Worm (Caenorhabditis elegans): ENCODE measurements around the gene act-5.

DNA sequence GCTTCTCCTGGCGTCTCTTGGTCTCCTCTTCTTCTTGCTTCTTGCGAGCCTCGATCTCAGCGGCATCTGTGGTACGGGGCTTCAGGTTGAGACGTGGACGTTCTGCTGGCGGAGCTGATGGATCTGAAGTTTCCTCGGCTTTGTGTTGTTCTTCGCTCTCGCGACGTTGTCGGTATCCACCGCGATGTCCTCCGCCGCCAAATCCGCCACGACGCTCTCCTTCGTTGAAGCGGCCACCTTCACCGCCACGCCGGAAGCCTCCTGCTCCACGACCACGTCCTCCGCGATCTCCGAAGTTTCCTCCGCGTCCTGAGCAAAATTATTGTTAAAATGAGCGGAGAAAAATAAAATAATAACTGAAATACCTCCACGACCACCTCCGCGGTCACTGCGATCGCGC is 36.9 kb upstream of the act-5 start:
- TF ChIP-seq ztf-11 (tag; optimal IDR thresholded peaks at IDR 0.05) (no peak), lin-39 (tag; optimal IDR thresholded peaks at IDR 0.05) (no peak), ztf-7 (tag; optimal IDR thresholded peaks at IDR 0.05) (no peak), nhr-48 (tag; optimal IDR thresholded peaks at IDR 0.05) (no peak), aly-2 (tag; optimal IDR thresholded peaks at IDR 0.05) (no peak), dpl-1 (GFP tag; optimal IDR thresholded peaks at IDR 0.05) (no peak), ZK546.5 (tag; optimal IDR thresholded peaks at IDR 0.05) (no peak), unc-130 (GFP tag; optimal IDR thresholded peaks at IDR 0.05) (no peak)

Measured in whole organism, L4 larva.